Worm (Caenorhabditis elegans) whole organism, L4 larva: Measurements from ENCODE around the gene F13H10.9.

Experiments
- Y48G9A.11 ChIP-seq: fragments of 200-800 bp; sonication (Bioruptor generic); IDR thresholded peaks from 2 replicates; pipeline ENCODE4 v1.3.6; 2022; ENCODE audit warnings: missing genetic modification reagents, missing genetic modification characterization, missing compliant biosample characterization
- aha-1 ChIP-seq: fragments of 150-350 bp; peaks from one replicate; lab custom pipeline; 2014; ENCODE audit warnings: missing biosample characterization, missing genetic modification characterization
- ama-1 ChIP-seq: fragments of 150-350 bp; optimal IDR thresholded peaks from 2 replicates; lab custom pipeline; 2014; ENCODE audit warnings: inconsistent platforms, mixed read lengths
- daf-8 ChIP-seq: fragments of 200-800 bp; sonication (Bioruptor generic); IDR thresholded peaks from 2 replicates; pipeline ENCODE4 v1.3.6; 2022; ENCODE audit warnings: missing genetic modification characterization, missing compliant biosample characterization
- fkh-10 ChIP-seq: fragments of 150-350 bp; optimal IDR thresholded peaks from 2 replicates; lab custom pipeline; 2014; ENCODE audit warnings: missing biosample characterization, missing genetic modification reagents, missing genetic modification characterization
- jun-1 ChIP-seq: fragments of 150-350 bp; optimal IDR thresholded peaks from 2 replicates; lab custom pipeline; 2014; ENCODE audit warnings: missing biosample characterization, missing genetic modification reagents, missing genetic modification characterization
- lin-39 ChIP-seq: fragments of 150-350 bp; optimal IDR thresholded peaks from 2 replicates; lab custom pipeline; 2014; ENCODE audit warnings: missing biosample characterization, missing genetic modification reagents, missing genetic modification characterization
- nhr-237 ChIP-seq: sonication (generic microtip); optimal IDR thresholded peaks from 2 replicates; lab custom pipeline; 2017; ENCODE audit warnings: missing biosample characterization, missing genetic modification characterization
- nhr-25 ChIP-seq: sonication (generic microtip); optimal IDR thresholded peaks from 2 replicates; lab custom pipeline; 2017; ENCODE audit warnings: missing genetic modification characterization, mild to moderate bottlenecking, missing compliant biosample characterization, antibody characterized with exemption, moderate library complexity, borderline replicate concordance; ENCODE audit not compliant: insufficient read depth
- nhr-76 ChIP-seq: fragments of 150-350 bp; optimal IDR thresholded peaks from 2 replicates; lab custom pipeline; 2014; ENCODE audit warnings: missing biosample characterization, missing genetic modification characterization
- pha-4 ChIP-seq, 2 experiments: fragments of 150-350 bp in 1 of 2; fragments of 200-800 bp in 1 of 2; sonication (Bioruptor generic) in 1 of 2; IDR thresholded peaks in 1 of 2; optimal IDR thresholded peaks in 1 of 2; 2 replicates each; pipeline versions ENCODE4 v1.3.6 to Lab custom; 2014 to 2022; ENCODE audit warnings: missing genetic modification characterization in 2 of 2, missing genetic modification reagents in 2 of 2, missing biosample characterization in 1 of 2, missing compliant biosample characterization in 1 of 2
- snpc-4 ChIP-seq: fragments of 150-350 bp; optimal IDR thresholded peaks from 2 replicates; lab custom pipeline; 2014; ENCODE audit warnings: missing biosample characterization, missing genetic modification characterization
- unc-130 ChIP-seq: sonication (generic microtip); optimal IDR thresholded peaks from 2 replicates; lab custom pipeline; 2016; ENCODE audit warnings: missing genetic modification reagents, missing genetic modification characterization, missing compliant biosample characterization
- zag-1 ChIP-seq: fragments of 150-350 bp; optimal IDR thresholded peaks from 2 replicates; lab custom pipeline; 2014; ENCODE audit warnings: missing biosample characterization, missing genetic modification characterization

DNA sequence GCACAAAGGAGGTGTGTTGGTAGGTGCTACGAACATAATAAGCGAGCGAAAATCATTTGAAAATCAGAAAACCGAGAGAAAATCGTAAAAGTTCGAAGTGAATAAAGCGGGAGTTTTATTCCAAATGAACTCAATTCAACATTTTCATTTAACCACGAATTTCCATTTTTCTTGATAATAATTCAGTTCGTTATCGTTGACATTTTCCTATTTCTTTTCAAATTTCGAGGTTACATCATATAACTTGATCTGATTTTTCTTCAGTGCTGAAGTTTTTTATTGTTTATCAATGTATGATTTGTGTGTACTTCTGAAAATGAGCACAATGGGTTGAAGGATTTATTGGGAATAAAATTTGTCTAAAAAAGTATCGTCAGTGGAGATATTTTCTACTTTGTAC lies 29.9 kb downstream of the F13H10.9 start:
- no peak for TF ChIP-seq lin-39 (tag; lab: Kevin White, UChicago)
- no peak for TF ChIP-seq nhr-25 (tag; lab: Kevin White, UChicago)
- peak; percentile 66 for TF ChIP-seq aha-1
- TF ChIP-seq nhr-76: no peak
- no peak for TF ChIP-seq zag-1 (tag; lab: Kevin White, UChicago)
- no peak for TF ChIP-seq snpc-4
- no peak for TF ChIP-seq nhr-237 (tag; lab: Kevin White, UChicago)
- no peak for TF ChIP-seq fkh-10 (GFP tag; lab: Kevin White, UChicago)
- TF ChIP-seq Y48G9A.11: no peak
- no peak for TF ChIP-seq daf-8 (GFP tag; lab: Robert Waterston, UW)
- no peak for TF ChIP-seq ama-1 (lab: Kevin White, UChicago)
- no peak for TF ChIP-seq unc-130
- TF ChIP-seq pha-4 (GFP tag; IDR thresholded peaks at IDR 0.05; lab: Robert Waterston, UW): no peak
- no peak for TF ChIP-seq pha-4 (tag; optimal IDR thresholded peaks at IDR 0.05; lab: Kevin White, UChicago)
- TF ChIP-seq jun-1 (tag; lab: Kevin White, UChicago): no peak
